Worm (Caenorhabditis elegans) whole organism, L3 larva: ENCODE measurements around the gene C08F8.9.

Experiments
- fos-1 ChIP-seq: fragments of 150-350 bp; optimal IDR thresholded peaks from 2 replicates; lab custom pipeline; 2014; ENCODE audit warnings: missing biosample characterization, missing genetic modification characterization
- nhr-76 ChIP-seq: fragments of 150-350 bp; sonication (generic microtip); optimal IDR thresholded peaks from 5 replicates; lab custom pipeline; 2014; ENCODE audit warnings: missing biosample characterization, missing genetic modification characterization

ce11 chrIV:11130774-11131173, 47.6 kb downstream of the C08F8.9 start:
- TF ChIP-seq nhr-76 (tag; lab: Kevin White, UChicago) (no peak), fos-1 (tag; lab: Kevin White, UChicago) (no peak)
